Fruit fly (Drosophila melanogaster): ENCODE measurements around the gene yem.

Gene yem

DNA sequence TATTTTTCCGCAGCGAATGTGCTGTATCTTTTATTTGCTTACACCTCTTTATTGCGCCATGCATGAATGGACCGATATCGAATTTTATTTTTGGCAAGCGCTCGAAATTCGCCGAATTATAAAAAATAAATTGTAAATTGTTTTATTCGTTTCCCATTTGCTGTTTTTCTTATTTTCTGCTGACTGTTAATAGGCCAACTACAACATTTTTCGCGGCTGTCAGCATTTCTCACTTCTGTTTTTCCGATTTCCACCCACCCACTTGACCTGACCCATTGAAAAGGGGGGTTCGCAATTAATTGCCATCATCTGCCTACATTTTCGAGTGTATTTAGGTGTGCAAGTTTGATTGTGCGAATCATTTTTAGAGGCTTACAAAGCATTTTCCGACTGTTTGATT, 46.1 kb downstream of the yem start:
- TF ChIP-seq insv (optimal IDR thresholded peaks at IDR 0.05) (no peak), psq (optimal IDR thresholded peaks at IDR 0.05) (no peak), Sin3A (optimal IDR thresholded peaks at IDR 0.05) (no peak), h (optimal IDR thresholded peaks at IDR 0.05) (no peak), Myc (optimal IDR thresholded peaks at IDR 0.05) (no peak), ttk (optimal IDR thresholded peaks at IDR 0.05) (no peak)

DNA sequence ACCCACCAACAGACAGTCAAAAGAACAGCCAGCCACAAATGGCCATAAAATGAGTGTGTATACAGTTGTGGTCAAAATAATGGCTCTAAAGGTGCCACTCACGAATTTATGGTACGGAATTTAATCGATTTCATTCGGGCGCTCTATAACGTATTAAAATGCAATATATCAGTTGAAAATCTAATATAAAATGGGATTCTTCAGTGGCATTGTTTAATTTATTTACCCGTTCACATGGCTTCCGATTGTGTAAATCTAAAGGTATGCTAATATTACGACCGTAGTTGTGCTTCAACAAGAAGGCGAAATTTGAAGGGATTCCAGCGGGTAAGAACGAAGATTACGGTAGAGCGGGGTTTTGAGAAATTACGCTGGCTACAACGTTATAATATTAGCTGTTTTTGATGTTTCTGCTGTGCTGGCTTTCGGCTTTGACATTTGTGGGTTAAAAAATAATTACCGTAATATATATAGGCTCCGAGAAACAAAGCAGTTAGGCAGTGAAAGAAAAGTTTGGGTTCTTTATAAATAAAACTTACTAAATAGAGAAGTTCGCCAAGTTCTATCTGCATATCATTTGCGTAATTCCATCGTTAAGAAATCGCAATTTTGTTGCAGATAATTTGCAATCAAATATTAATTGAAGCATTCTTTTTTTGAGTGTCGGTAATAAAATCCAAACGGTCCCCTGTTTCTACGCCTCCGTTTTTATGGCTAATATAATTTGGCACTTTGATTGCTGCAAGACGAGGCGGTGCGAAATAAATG, 46.9 kb downstream of the yem start:
- TF ChIP-seq h (optimal IDR thresholded peaks at IDR 0.05) (no peak), psq (optimal IDR thresholded peaks at IDR 0.05) (no peak), Myc (optimal IDR thresholded peaks at IDR 0.05) (no peak), Sin3A (optimal IDR thresholded peaks at IDR 0.05) (no peak), insv (optimal IDR thresholded peaks at IDR 0.05) (no peak), ttk (optimal IDR thresholded peaks at IDR 0.05) (no peak)

DNA sequence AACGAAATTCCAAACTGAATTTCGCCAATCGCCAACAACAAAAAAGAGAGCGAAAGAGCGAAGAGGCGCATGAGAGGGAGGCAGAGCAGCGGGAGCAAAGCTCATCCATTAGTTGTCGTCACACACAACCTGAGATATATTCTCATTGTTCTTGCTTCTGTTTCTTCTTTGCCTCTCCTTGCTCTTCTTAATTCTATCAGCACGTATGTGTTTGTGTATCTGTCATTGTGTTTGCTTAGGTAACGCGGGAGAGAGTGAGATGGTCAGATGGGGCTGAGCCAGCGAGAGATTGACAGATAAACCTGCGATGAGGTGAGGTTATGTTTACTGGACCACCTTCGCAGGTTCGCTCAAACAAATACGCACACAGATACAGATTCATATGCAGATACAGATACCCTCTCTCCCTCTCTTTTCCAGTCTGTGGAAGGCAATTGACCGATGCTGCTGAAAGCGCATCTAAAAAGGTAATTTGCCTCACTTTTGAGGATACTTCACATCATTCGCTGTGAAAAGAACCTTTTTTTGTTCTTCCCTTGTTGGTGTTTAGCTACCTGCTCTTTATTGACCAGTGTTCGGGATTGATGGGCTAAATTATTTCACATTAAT, 48.6 kb downstream of the yem start:
- no peak for TF ChIP-seq insv (optimal IDR thresholded peaks at IDR 0.05)
- no peak for TF ChIP-seq Sin3A (optimal IDR thresholded peaks at IDR 0.05)

DNA sequence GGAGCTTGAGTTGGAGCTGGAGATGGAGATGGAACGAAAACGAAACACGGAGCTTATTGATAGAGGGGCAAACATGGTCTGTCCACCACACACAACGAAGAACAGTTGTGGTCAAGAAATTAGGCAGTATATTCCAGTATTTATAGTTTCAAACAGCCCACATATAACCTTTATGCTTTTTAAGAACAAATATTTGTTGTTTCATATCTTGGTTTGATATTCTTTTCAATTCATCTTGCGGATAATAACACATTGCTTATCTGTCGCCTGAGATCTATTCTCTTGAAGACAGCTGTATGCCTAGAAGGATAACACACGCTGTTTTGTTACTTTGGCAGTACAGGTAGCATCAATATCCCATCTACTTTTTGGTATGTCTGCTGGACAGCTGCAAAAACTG, 49.8 kb downstream of the yem start:
- TF ChIP-seq Myc (optimal IDR thresholded peaks at IDR 0.05), result no peak
- TF ChIP-seq ttk (optimal IDR thresholded peaks at IDR 0.05), result no peak
- TF ChIP-seq psq (optimal IDR thresholded peaks at IDR 0.05), result no peak
- no peak for TF ChIP-seq Sin3A (optimal IDR thresholded peaks at IDR 0.05)
- TF ChIP-seq insv (optimal IDR thresholded peaks at IDR 0.05), result no peak
- no peak for TF ChIP-seq h (optimal IDR thresholded peaks at IDR 0.05)

DNA sequence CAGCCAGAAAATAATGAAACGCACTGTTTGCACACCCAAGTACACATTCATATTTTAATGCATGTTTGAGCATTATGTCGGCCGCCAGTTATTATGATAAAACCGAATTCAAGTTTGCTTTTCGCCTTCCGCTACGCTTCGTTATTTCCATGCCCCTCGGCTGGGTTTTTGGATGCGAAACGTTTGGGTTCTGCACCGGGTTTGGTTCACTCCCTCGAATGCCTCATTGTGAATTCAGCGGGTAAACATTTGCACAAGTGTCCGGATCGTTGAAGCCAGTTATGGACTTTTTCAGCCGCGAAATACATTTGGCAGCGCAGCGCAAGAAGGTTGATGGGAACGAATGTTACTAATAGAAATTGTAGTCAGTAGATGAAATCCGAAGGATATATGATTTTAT, 51.5 kb downstream of the yem start:
- TF ChIP-seq Myc (optimal IDR thresholded peaks at IDR 0.05) (no peak), ttk (optimal IDR thresholded peaks at IDR 0.05) (no peak), h (optimal IDR thresholded peaks at IDR 0.05) (no peak), Sin3A (optimal IDR thresholded peaks at IDR 0.05) (no peak), insv (optimal IDR thresholded peaks at IDR 0.05) (no peak), psq (optimal IDR thresholded peaks at IDR 0.05) (no peak)

DNA sequence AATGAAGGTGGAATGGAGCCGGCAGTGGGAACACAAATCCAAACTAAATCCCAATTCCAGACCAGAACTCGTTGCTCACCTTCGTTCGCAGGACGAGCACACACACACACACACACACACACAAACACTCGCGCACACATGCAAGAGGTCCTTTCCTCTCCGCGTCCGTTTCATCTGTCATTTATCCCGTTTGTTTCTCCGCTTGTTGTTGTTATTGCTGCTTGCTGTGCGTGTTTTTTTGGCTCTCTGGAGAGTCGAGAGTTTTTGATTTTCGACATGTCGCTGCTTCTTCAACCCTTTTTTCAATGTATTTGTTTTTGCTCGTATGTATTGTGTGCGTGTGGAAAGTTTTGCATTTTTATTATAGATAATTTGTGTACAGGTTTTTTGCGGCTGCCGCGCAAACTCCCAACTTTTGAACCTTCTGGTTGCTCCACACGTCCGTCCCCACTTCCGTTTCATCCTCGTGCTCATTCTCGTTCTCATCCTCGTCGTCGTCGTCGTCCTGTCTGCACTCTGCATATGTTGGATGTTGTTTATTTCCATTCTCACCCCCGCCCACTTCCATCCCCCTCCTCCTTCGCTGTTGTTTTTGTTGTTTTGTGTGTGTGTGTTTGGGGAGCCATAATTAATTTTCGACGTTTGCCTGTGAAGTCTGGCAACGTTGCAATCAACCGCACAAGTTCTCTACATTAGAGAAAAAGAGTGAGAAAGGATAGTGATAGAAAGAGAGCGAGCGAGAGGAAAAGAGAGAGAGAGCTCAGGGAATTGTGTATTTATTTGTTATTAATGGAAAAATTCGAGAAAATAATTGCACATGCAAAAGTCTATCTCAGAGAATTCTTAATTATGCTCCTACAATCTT, 53.2 kb downstream of the yem start:
- no peak for TF ChIP-seq Myc (optimal IDR thresholded peaks at IDR 0.05)
- no peak for TF ChIP-seq psq (optimal IDR thresholded peaks at IDR 0.05)
- no peak for TF ChIP-seq insv (optimal IDR thresholded peaks at IDR 0.05)
- TF ChIP-seq ttk (optimal IDR thresholded peaks at IDR 0.05), result no peak
- TF ChIP-seq Sin3A (optimal IDR thresholded peaks at IDR 0.05), result no peak
- TF ChIP-seq h (optimal IDR thresholded peaks at IDR 0.05), result no peak

DNA sequence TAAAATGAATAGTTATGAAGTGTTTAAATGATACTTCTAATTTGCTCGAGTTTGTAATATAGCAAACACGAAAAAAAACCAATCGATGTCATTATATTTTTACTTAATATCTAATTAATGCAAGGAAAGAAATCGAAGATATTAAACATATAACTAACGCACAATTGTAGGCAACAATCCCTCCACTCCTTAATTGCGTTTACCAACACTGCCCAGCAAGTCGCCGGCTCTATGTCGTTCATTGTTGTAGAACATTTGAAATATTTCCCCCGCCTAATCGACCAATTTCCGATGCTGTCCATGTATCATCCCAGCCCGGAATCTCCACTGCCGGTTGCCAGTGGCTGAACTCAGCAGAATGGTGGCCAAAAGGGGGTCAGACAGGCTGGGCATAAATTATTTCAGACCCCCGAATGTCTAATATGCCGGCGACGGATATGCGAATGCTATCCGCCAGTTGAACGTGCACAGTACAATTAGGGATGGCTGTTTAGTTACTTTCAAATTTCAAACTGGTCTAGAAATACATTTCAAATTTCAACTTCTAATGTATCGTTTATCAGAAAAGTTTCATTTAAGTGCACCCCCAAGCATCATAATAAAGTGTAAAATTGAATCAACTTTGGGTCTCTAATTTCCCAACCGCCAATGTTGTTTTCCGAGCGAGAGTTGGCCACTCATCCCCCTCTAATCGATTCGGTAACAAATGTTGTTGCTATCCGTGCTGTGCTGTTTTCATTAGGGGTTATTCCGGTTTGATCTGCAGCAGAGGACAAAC, 54.1 kb downstream of the yem start:
- TF ChIP-seq insv (optimal IDR thresholded peaks at IDR 0.05) (no peak), h (optimal IDR thresholded peaks at IDR 0.05) (no peak), ttk (optimal IDR thresholded peaks at IDR 0.05) (no peak), Myc (optimal IDR thresholded peaks at IDR 0.05) (no peak), Sin3A (optimal IDR thresholded peaks at IDR 0.05) (no peak), psq (optimal IDR thresholded peaks at IDR 0.05) (no peak)

All from Kc167 (cell line).